Worm (Caenorhabditis elegans) whole organism, L4 larva: Measurements from ENCODE around the gene lron-10.

Experiments used
- F37D6.2 ChIP-seq: sonication (generic microtip); optimal IDR thresholded peaks from 2 replicates; lab custom pipeline; 2016; ENCODE audit warnings: mild to moderate bottlenecking, missing genetic modification characterization, missing compliant biosample characterization
- Y105C5A.15 ChIP-seq: fragments of 200-800 bp; sonication (Bioruptor generic); IDR thresholded peaks from 2 replicates; pipeline ENCODE4 v1.3.6; 2022; ENCODE audit warnings: missing genetic modification characterization, missing compliant biosample characterization
- Y5F2A.4 ChIP-seq: fragments of 200-800 bp; sonication (Bioruptor generic); optimal IDR thresholded peaks from 2 replicates; lab custom pipeline; 2018; ENCODE audit warnings: mild to moderate bottlenecking, missing genetic modification characterization, missing compliant biosample characterization
- ZK337.2 ChIP-seq: fragments of 200-800 bp; sonication (Bioruptor generic); IDR thresholded peaks from 2 replicates; pipeline ENCODE4 v1.3.6; 2022; ENCODE audit warnings: missing genetic modification reagents, missing genetic modification characterization, missing compliant biosample characterization
- ZK546.5 ChIP-seq, 2 experiments: sonication (generic microtip); optimal IDR thresholded peaks; 2 replicates each; lab custom pipeline; 2017; ENCODE audit warnings: missing biosample characterization in 2 of 2, missing genetic modification characterization in 2 of 2
- aha-1 ChIP-seq: fragments of 150-350 bp; peaks from one replicate; lab custom pipeline; 2014; ENCODE audit warnings: missing biosample characterization, missing genetic modification characterization
- ceh-32 ChIP-seq: sonication (generic microtip); optimal IDR thresholded peaks from 2 replicates; lab custom pipeline; 2016; ENCODE audit warnings: mild to moderate bottlenecking, missing genetic modification characterization, missing compliant biosample characterization; ENCODE audit not compliant: poor library complexity
- ceh-44 ChIP-seq: fragments of 200-800 bp; sonication (Bioruptor generic); IDR thresholded peaks from 2 replicates; pipeline ENCODE4 v1.3.6; 2022; ENCODE audit warnings: missing genetic modification reagents, missing genetic modification characterization, missing compliant biosample characterization
- ceh-82 ChIP-seq: sonication (generic microtip); optimal IDR thresholded peaks from 2 replicates; lab custom pipeline; 2017; ENCODE audit warnings: missing biosample characterization, missing genetic modification characterization
- daf-12 ChIP-seq: fragments of 150-350 bp; optimal IDR thresholded peaks from 2 replicates; lab custom pipeline; 2014; ENCODE audit warnings: missing biosample characterization, missing genetic modification reagents, missing genetic modification characterization
- dmd-6 ChIP-seq: fragments of 200-800 bp; sonication (Bioruptor generic); IDR thresholded peaks from 2 replicates; pipeline ENCODE4 v1.3.6; 2022; ENCODE audit warnings: missing genetic modification reagents, missing genetic modification characterization, missing compliant biosample characterization
- dmd-8 ChIP-seq: fragments of 200-800 bp; sonication (Bioruptor generic); IDR thresholded peaks from 2 replicates; pipeline ENCODE4 v1.3.6; 2022; ENCODE audit warnings: missing genetic modification characterization, missing compliant biosample characterization
- duxl-1 ChIP-seq: sonication (generic microtip); optimal IDR thresholded peaks from 2 replicates; lab custom pipeline; 2016; ENCODE audit warnings: mild to moderate bottlenecking, missing genetic modification characterization, moderate library complexity, missing compliant biosample characterization; ENCODE audit not compliant: poor library complexity
- dve-1 ChIP-seq: sonication (generic microtip); optimal IDR thresholded peaks from 2 replicates; lab custom pipeline; 2017; ENCODE audit warnings: antibody characterized with exemption, mild to moderate bottlenecking, missing genetic modification characterization, missing compliant biosample characterization; ENCODE audit not compliant: insufficient read depth
- egl-43 ChIP-seq: fragments of 200-800 bp; sonication (Bioruptor generic); IDR thresholded peaks from 2 replicates; pipeline ENCODE4 v1.3.6; 2022; ENCODE audit warnings: missing genetic modification reagents, missing genetic modification characterization, missing compliant biosample characterization
- hif-1 ChIP-seq, 2 experiments: sonication (generic microtip); optimal IDR thresholded peaks; 2 replicates each; lab custom pipeline; 2016 to 2017; ENCODE audit warnings: missing compliant biosample characterization in 2 of 2, missing genetic modification characterization in 2 of 2, missing genetic modification reagents in 2 of 2, missing genotype in 2 of 2, mild to moderate bottlenecking in 1 of 2
- hlh-30 ChIP-seq: sonication (generic microtip); optimal IDR thresholded peaks from 2 replicates; lab custom pipeline; 2017; ENCODE audit warnings: antibody characterized with exemption, mild to moderate bottlenecking, missing genetic modification characterization, missing compliant biosample characterization; ENCODE audit not compliant: insufficient read depth
- lin-13 ChIP-seq: fragments of 150-350 bp; optimal IDR thresholded peaks from 2 replicates; lab custom pipeline; 2014; ENCODE audit warnings: missing biosample characterization, missing genetic modification reagents, missing genetic modification characterization
- lin-15B ChIP-seq: fragments of 150-350 bp; sonication (generic microtip); optimal IDR thresholded peaks from 3 replicates; lab custom pipeline; 2014; ENCODE audit warnings: missing biosample characterization, missing genetic modification characterization
- lin-29 ChIP-seq: fragments of 200-800 bp; sonication (Bioruptor generic); IDR thresholded peaks from 2 replicates; pipeline ENCODE4 v1.3.6; 2022; ENCODE audit warnings: missing genetic modification reagents, missing genetic modification characterization, missing compliant biosample characterization
- lin-38 ChIP-seq: fragments of 200-800 bp; sonication (Bioruptor generic); IDR thresholded peaks from 2 replicates; pipeline ENCODE4 v1.3.6; 2022; ENCODE audit warnings: missing genetic modification reagents, missing genetic modification characterization, missing compliant biosample characterization
- lin-39 ChIP-seq: fragments of 150-350 bp; optimal IDR thresholded peaks from 2 replicates; lab custom pipeline; 2014; ENCODE audit warnings: missing biosample characterization, missing genetic modification reagents, missing genetic modification characterization
- madf-5 ChIP-seq, 2 experiments: fragments of 200-800 bp; sonication (Bioruptor generic); IDR thresholded peaks; 2 replicates each; pipeline ENCODE4 v1.3.6; 2022; ENCODE audit warnings: missing compliant biosample characterization in 2 of 2, missing genetic modification characterization in 2 of 2
- nhr-102 ChIP-seq: sonication (generic microtip); optimal IDR thresholded peaks from 2 replicates; lab custom pipeline; 2016; ENCODE audit warnings: mild to moderate bottlenecking, missing genetic modification characterization, moderate library complexity, missing compliant biosample characterization
- nhr-11 ChIP-seq: fragments of 150-350 bp; optimal IDR thresholded peaks from 2 replicates; lab custom pipeline; 2014; ENCODE audit warnings: missing biosample characterization, missing genetic modification characterization
- nhr-111 ChIP-seq: fragments of 200-800 bp; sonication (Bioruptor generic); optimal IDR thresholded peaks from 2 replicates; lab custom pipeline; 2018; ENCODE audit warnings: mild to moderate bottlenecking, missing genetic modification characterization, missing compliant biosample characterization
- nhr-25 ChIP-seq: sonication (generic microtip); optimal IDR thresholded peaks from 2 replicates; lab custom pipeline; 2017; ENCODE audit warnings: missing genetic modification characterization, mild to moderate bottlenecking, missing compliant biosample characterization, antibody characterized with exemption, moderate library complexity, borderline replicate concordance; ENCODE audit not compliant: insufficient read depth
- nhr-42 ChIP-seq: fragments of 200-800 bp; sonication (Bioruptor generic); IDR thresholded peaks from 2 replicates; pipeline ENCODE4 v1.3.6; 2022; ENCODE audit warnings: missing genetic modification characterization, missing compliant biosample characterization
- nhr-6 ChIP-seq: fragments of 150-350 bp; optimal IDR thresholded peaks from 2 replicates; lab custom pipeline; 2014; ENCODE audit warnings: missing biosample characterization, missing genetic modification characterization
- php-3 ChIP-seq: fragments of 200-800 bp; sonication (Bioruptor generic); IDR thresholded peaks from 2 replicates; pipeline ENCODE4 v1.3.6; 2022; ENCODE audit warnings: missing genetic modification reagents, missing genetic modification characterization, missing compliant biosample characterization
- sdz-12 ChIP-seq: fragments of 200-800 bp; sonication (Bioruptor generic); optimal IDR thresholded peaks from 2 replicates; lab custom pipeline; 2018; ENCODE audit warnings: mild to moderate bottlenecking, missing genetic modification characterization, missing compliant biosample characterization
- skn-1 ChIP-seq: fragments of 150-350 bp; optimal IDR thresholded peaks from 2 replicates; lab custom pipeline; 2014; ENCODE audit warnings: missing biosample characterization, missing genetic modification characterization
- snpc-1.2 ChIP-seq: fragments of 200-800 bp; sonication (Bioruptor generic); IDR thresholded peaks from 2 replicates; pipeline ENCODE4 v1.3.6; 2022; ENCODE audit warnings: missing genetic modification reagents, missing genetic modification characterization, missing compliant biosample characterization
- snpc-4 ChIP-seq: fragments of 150-350 bp; optimal IDR thresholded peaks from 2 replicates; lab custom pipeline; 2014; ENCODE audit warnings: missing biosample characterization, missing genetic modification characterization
- tra-1 ChIP-seq: fragments of 200-800 bp; sonication (Bioruptor generic); IDR thresholded peaks from 2 replicates; pipeline ENCODE4 v1.3.6; 2022; ENCODE audit warnings: missing genetic modification reagents, missing genetic modification characterization, missing compliant biosample characterization
- unc-62 ChIP-seq, 3 experiments: fragments of 150-350 bp in 1 of 3; sonication (generic microtip); optimal IDR thresholded peaks in 2 of 3; peaks in 1 of 3; 1 replicate in 1 of 3; 2 replicates in 2 of 3; lab custom pipeline; 2014 to 2017; ENCODE audit warnings: missing biosample characterization in 3 of 3, missing genetic modification characterization in 3 of 3, missing genetic modification reagents in 3 of 3, missing genotype in 1 of 3
- zip-11 ChIP-seq: fragments of 200-800 bp; sonication (Bioruptor generic); IDR thresholded peaks from 2 replicates; pipeline ENCODE4 v1.3.6; 2022; ENCODE audit warnings: missing genetic modification characterization, missing compliant biosample characterization
- zip-2 ChIP-seq: fragments of 150-350 bp; optimal IDR thresholded peaks from 2 replicates; lab custom pipeline; 2014; ENCODE audit warnings: missing biosample characterization, missing genetic modification characterization

The lron-10 gene

ce11 chrIII:10580206-10580605 lies 41.0 kb downstream of the lron-10 start:
- peak; percentile 71 for TF ChIP-seq aha-1
- TF ChIP-seq zip-2 (tag; lab: Kevin White, UChicago), result no peak

- TF ChIP-seq lin-39 (tag; lab: Kevin White, UChicago), result no peak
- TF ChIP-seq nhr-11, result no peak
- TF ChIP-seq snpc-1.2 (GFP tag; lab: Robert Waterston, UW), result no peak
- no peak for TF ChIP-seq dmd-8
- TF ChIP-seq zip-2 (tag; lab: Kevin White, UChicago), result no peak
- TF ChIP-seq php-3 (GFP tag; lab: Robert Waterston, UW), result no peak
- no peak for TF ChIP-seq zip-11 (GFP tag; lab: Robert Waterston, UW)
- TF ChIP-seq madf-5 (GFP tag; IDR thresholded peaks at IDR 0.05; lab: Robert Waterston, UW), result no peak
- TF ChIP-seq nhr-42 (GFP tag; lab: Robert Waterston, UW), result no peak
- no peak for TF ChIP-seq ceh-44 (GFP tag; lab: Robert Waterston, UW)
- TF ChIP-seq ceh-82 (tag; lab: Kevin White, UChicago), result no peak
- TF ChIP-seq F37D6.2 (tag; lab: Kevin White, UChicago), result no peak
- no peak for TF ChIP-seq lin-13 (GFP tag; lab: Kevin White, UChicago)
- TF ChIP-seq nhr-25 (tag; lab: Kevin White, UChicago), result no peak
- TF ChIP-seq Y5F2A.4 (GFP tag; lab: Kevin White, UChicago), result no peak
- no peak for TF ChIP-seq hlh-30 (tag; lab: Kevin White, UChicago)
- no peak for TF ChIP-seq hif-1 (tag; optimal IDR thresholded peaks at IDR 0.05; lab: Kevin White, UChicago)
- no peak for TF ChIP-seq lin-15B
- no peak for TF ChIP-seq lin-29 (GFP tag; lab: Robert Waterston, UW)
- no peak for TF ChIP-seq duxl-1 (tag; lab: Kevin White, UChicago)
Observed at ce11 chrIII:10578873-10579272, 42.3 kb downstream of the lron-10 start.

ce11 chrIII:10577782-10578181 lies 43.4 kb downstream of the lron-10 start:
- TF ChIP-seq skn-1 (tag; lab: Kevin White, UChicago) (no peak), ceh-44 (GFP tag; lab: Robert Waterston, UW) (no peak), nhr-102 (tag; lab: Kevin White, UChicago) (no peak), unc-62 (GFP tag; optimal IDR thresholded peaks at IDR 0.05 in 1 of 2; lab: Kevin White, UChicago) (peak in 1 of 2 experiments; percentile 72), unc-62 (tag; optimal IDR thresholded peaks at IDR 0.05; lab: Kevin White, UChicago) (no peak)

- TF ChIP-seq lin-38, result 0 out of 2 replicates have a peak, but pooled peaks have one; percentile 24
- TF ChIP-seq, all 104 proteins: peak for 1; not testable (repeated sequence) for 103
Observed at ce11 chrIII:10576316-10576715, 44.9 kb downstream of the lron-10 start.

ce11 chrIII:10575320-10575719 lies 45.8 kb downstream of the lron-10 start, which contains the start of gene Y45F3A.4:
Gene Y45F3A.4 (minus strand): TSS chrIII:10575420.
- no peak for TF ChIP-seq sdz-12 (GFP tag; lab: Kevin White, UChicago)
- TF ChIP-seq ZK546.5 (tag; optimal IDR thresholded peaks at IDR 0.05; lab: Kevin White, UChicago), result no peak
- no peak for TF ChIP-seq ceh-32 (tag; lab: Kevin White, UChicago)
- 0 out of 2 replicates have a peak, but pooled peaks have one; percentile 8 for TF ChIP-seq tra-1 (GFP tag; lab: Robert Waterston, UW)
- no peak for TF ChIP-seq Y105C5A.15 (GFP tag; lab: Robert Waterston, UW)

- TF ChIP-seq dve-1 (tag; lab: Kevin White, UChicago) (no peak), nhr-111 (GFP tag; lab: Kevin White, UChicago) (no peak), Y5F2A.4 (GFP tag; lab: Kevin White, UChicago) (no peak), dmd-6 (no peak), nhr-11 (no peak), daf-12 (tag; lab: Kevin White, UChicago) (no peak), egl-43 (GFP tag; lab: Robert Waterston, UW) (no peak), snpc-4 (tag; lab: Kevin White, UChicago) (no peak), ZK337.2 (GFP tag; lab: Robert Waterston, UW) (no peak), nhr-6 (tag; lab: Kevin White, UChicago) (no peak), zip-2 (tag; lab: Kevin White, UChicago) (no peak)
Observed at ce11 chrIII:10569246-10569645, 51.9 kb downstream of the lron-10 start.
